Worm (Caenorhabditis elegans) whole organism, L1 larva: ENCODE data around the gene srx-4.

Experiments used
- Y116A8C.19 ChIP-seq: sonication (generic microtip); optimal IDR thresholded peaks from 2 replicates; lab custom pipeline; 2016; ENCODE audit warnings: missing compliant biosample characterization, missing genetic modification characterization, borderline replicate concordance
- aha-1 ChIP-seq: fragments of 150-350 bp; optimal IDR thresholded peaks from 2 replicates; lab custom pipeline; 2014; ENCODE audit warnings: missing biosample characterization, missing genetic modification characterization
- alr-1 ChIP-seq: fragments of 200-800 bp; sonication (Bioruptor generic); optimal IDR thresholded peaks from 2 replicates; lab custom pipeline; 2018; ENCODE audit warnings: borderline replicate concordance, mild to moderate bottlenecking, missing genetic modification characterization, missing compliant biosample characterization
- aly-2 ChIP-seq: fragments of 150-350 bp; optimal IDR thresholded peaks from 2 replicates; lab custom pipeline; 2014; ENCODE audit warnings: missing biosample characterization, missing genetic modification characterization
- ceh-82 ChIP-seq, 3 experiments: fragments of 150-350 bp in 1 of 3; sonication (generic microtip) in 2 of 3; optimal IDR thresholded peaks; 2 replicates each; lab custom pipeline; 2014 to 2017; ENCODE audit warnings: missing biosample characterization in 3 of 3, missing genetic modification characterization in 3 of 3
- ceh-88 ChIP-seq: fragments of 200-800 bp; sonication (Bioruptor generic); IDR thresholded peaks from 2 replicates; pipeline ENCODE4 v1.3.6; 2022; ENCODE audit warnings: missing genetic modification characterization, missing compliant biosample characterization
- ces-1 ChIP-seq: fragments of 150-350 bp; optimal IDR thresholded peaks from 2 replicates; lab custom pipeline; 2014; ENCODE audit warnings: missing biosample characterization, missing genetic modification reagents, missing genetic modification characterization
- dsc-1 ChIP-seq: sonication (generic microtip); optimal IDR thresholded peaks from 2 replicates; lab custom pipeline; 2016; ENCODE audit warnings: mild to moderate bottlenecking, missing genetic modification characterization, missing compliant biosample characterization
- efl-1 ChIP-seq, 4 experiments: fragments of 150-350 bp; optimal IDR thresholded peaks in 3 of 4; peaks in 1 of 4; 1 replicate in 1 of 4; 2 replicates in 3 of 4; lab custom pipeline; 2014; ENCODE audit warnings: missing biosample characterization in 2 of 4, missing genetic modification characterization in 2 of 4, missing genetic modification reagents in 2 of 4
- efl-3 ChIP-seq: fragments of 200-800 bp; sonication (Bioruptor generic); optimal IDR thresholded peaks from 2 replicates; lab custom pipeline; 2018; ENCODE audit warnings: mild to moderate bottlenecking, missing genetic modification characterization, missing compliant biosample characterization
- fkh-8 ChIP-seq: sonication (generic microtip); optimal IDR thresholded peaks from 2 replicates; lab custom pipeline; 2016; ENCODE audit warnings: mild to moderate bottlenecking, missing genetic modification characterization, missing compliant biosample characterization
- fos-1 ChIP-seq: fragments of 150-350 bp; optimal IDR thresholded peaks from 2 replicates; lab custom pipeline; 2014; ENCODE audit warnings: missing biosample characterization, missing genetic modification characterization
- grh-1 ChIP-seq: fragments of 200-800 bp; sonication (Bioruptor generic); IDR thresholded peaks from 2 replicates; pipeline ENCODE4 v1.3.6; 2022; ENCODE audit warnings: missing genetic modification reagents, missing genetic modification characterization, missing compliant biosample characterization
- jun-1 ChIP-seq: fragments of 150-350 bp; optimal IDR thresholded peaks from 2 replicates; lab custom pipeline; 2014; ENCODE audit warnings: missing biosample characterization, missing genetic modification reagents, missing genetic modification characterization
- lin-13 ChIP-seq: fragments of 150-350 bp; optimal IDR thresholded peaks from 2 replicates; lab custom pipeline; 2014; ENCODE audit warnings: missing biosample characterization, missing genetic modification reagents, missing genetic modification characterization
- lin-35 ChIP-seq, 2 experiments: fragments of 150-350 bp; optimal IDR thresholded peaks; 2 replicates each; lab custom pipeline; 2014; ENCODE audit warnings: missing biosample characterization in 2 of 2, missing genetic modification characterization in 2 of 2, missing genetic modification reagents in 2 of 2
- lin-39 ChIP-seq: fragments of 150-350 bp; optimal IDR thresholded peaks from 2 replicates; lab custom pipeline; 2014; ENCODE audit warnings: missing biosample characterization, missing genetic modification reagents, missing genetic modification characterization
- lir-3 ChIP-seq: sonication (generic microtip); optimal IDR thresholded peaks from 2 replicates; lab custom pipeline; 2016; ENCODE audit warnings: mild to moderate bottlenecking, missing genetic modification characterization, moderate library complexity, missing compliant biosample characterization; ENCODE audit not compliant: poor library complexity
- mdl-1 ChIP-seq, 2 experiments: fragments of 150-350 bp; optimal IDR thresholded peaks; 2 replicates each; lab custom pipeline; 2014 to 2017; ENCODE audit warnings: missing biosample characterization in 2 of 2, missing genetic modification characterization in 2 of 2, inconsistent platforms in 1 of 2
- mef-2 ChIP-seq: fragments of 150-350 bp; optimal IDR thresholded peaks from 2 replicates; lab custom pipeline; 2014; ENCODE audit warnings: missing biosample characterization, missing genetic modification characterization
- nhr-12 ChIP-seq: sonication (generic microtip); optimal IDR thresholded peaks from 2 replicates; lab custom pipeline; 2017; ENCODE audit warnings: missing biosample characterization, missing genetic modification characterization
- nhr-19 ChIP-seq: fragments of 200-800 bp; sonication (Bioruptor generic); conservative IDR thresholded peaks from 2 replicates; pipeline ENCODE4 v1.3.6; 2022; ENCODE audit warnings: missing genetic modification characterization, missing compliant biosample characterization
- nhr-20 ChIP-seq: sonication (generic microtip); optimal IDR thresholded peaks from 2 replicates; lab custom pipeline; 2016; ENCODE audit warnings: mild to moderate bottlenecking, missing genetic modification characterization, missing compliant biosample characterization
- nhr-28 ChIP-seq: fragments of 150-350 bp; optimal IDR thresholded peaks from 2 replicates; lab custom pipeline; 2014; ENCODE audit warnings: missing biosample characterization, missing genetic modification characterization
- nhr-47 ChIP-seq: sonication (generic microtip); optimal IDR thresholded peaks from 2 replicates; lab custom pipeline; 2016; ENCODE audit warnings: mild to moderate bottlenecking, missing genetic modification characterization, moderate library complexity, missing compliant biosample characterization
- nhr-71 ChIP-seq: sonication (generic microtip); optimal IDR thresholded peaks from 2 replicates; lab custom pipeline; 2016; ENCODE audit warnings: mild to moderate bottlenecking, missing genetic modification characterization, moderate library complexity, missing compliant biosample characterization
- nhr-76 ChIP-seq: sonication (generic microtip); optimal IDR thresholded peaks from 2 replicates; lab custom pipeline; 2017; ENCODE audit warnings: missing biosample characterization, missing genetic modification characterization
- nhr-85 ChIP-seq: sonication (generic microtip); peaks from one replicate; lab custom pipeline; 2016; ENCODE audit warnings: missing genetic modification characterization, inconsistent platforms, missing compliant biosample characterization
- pqm-1 ChIP-seq: sonication (generic microtip); optimal IDR thresholded peaks from 3 replicates; lab custom pipeline; 2017; ENCODE audit warnings: missing biosample characterization, missing genetic modification characterization
- sox-4 ChIP-seq: sonication (generic microtip); optimal IDR thresholded peaks from 2 replicates; lab custom pipeline; 2016; ENCODE audit warnings: missing genetic modification characterization, missing compliant biosample characterization
- sup-37 ChIP-seq: fragments of 200-800 bp; sonication (Bioruptor generic); optimal IDR thresholded peaks from 2 replicates; lab custom pipeline; 2018; ENCODE audit warnings: mild to moderate bottlenecking, missing genetic modification characterization, missing compliant biosample characterization
- swsn-7 ChIP-seq: sonication (generic microtip); optimal IDR thresholded peaks from 2 replicates; lab custom pipeline; 2016; ENCODE audit warnings: missing genetic modification characterization, missing compliant biosample characterization
- unc-30 ChIP-seq: sonication (generic microtip); optimal IDR thresholded peaks from 2 replicates; lab custom pipeline; 2017; ENCODE audit warnings: missing biosample characterization, missing genetic modification characterization
- unc-62 ChIP-seq: fragments of 150-350 bp; optimal IDR thresholded peaks from 2 replicates; lab custom pipeline; 2014; ENCODE audit warnings: missing biosample characterization, missing genetic modification reagents, missing genetic modification characterization
- zip-4 ChIP-seq: fragments of 200-800 bp; sonication (Bioruptor generic); optimal IDR thresholded peaks from 2 replicates; lab custom pipeline; 2018; ENCODE audit warnings: mild to moderate bottlenecking, missing genetic modification characterization, moderate library complexity, missing compliant biosample characterization

srx-4 gene

DNA sequence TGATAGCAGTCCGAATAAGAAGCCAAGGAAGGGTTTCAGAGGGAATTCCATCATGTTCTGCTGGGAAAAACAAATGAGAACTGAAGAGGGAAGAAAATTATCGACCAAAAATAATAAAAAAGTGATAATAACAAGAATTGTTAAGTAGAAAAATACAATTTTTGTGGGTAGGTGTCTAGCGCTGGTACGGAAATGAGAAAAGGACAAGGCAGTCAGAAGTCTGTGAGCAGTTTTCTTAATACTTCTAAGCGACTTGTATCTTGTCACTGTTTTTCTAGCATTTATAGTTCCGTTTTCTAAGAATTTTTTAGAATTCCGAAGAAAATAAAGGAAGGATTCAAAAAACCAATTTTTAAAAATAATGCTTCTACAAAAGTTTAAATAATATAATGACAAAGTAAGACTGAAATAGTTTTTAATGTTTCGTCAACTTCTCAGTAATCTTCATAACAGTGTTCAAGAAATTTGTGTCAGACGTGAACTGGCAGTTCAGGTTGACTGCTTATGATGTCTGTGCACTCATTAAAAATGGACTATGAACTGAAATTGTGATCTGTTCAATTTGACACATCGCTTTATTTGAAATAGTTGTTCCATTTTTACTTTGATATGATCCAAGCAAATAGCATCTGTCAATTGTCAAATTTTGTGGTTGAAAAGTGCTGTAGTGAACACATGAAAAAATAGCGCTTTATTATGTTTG lies at the start of gene srx-4:
TSS of gene srx-4 (minus strand) at position 51 of the 703 bp plus-strand sequence.
- TF ChIP-seq unc-30 (tag; lab: Kevin White, UChicago) (no peak), fos-1 (no peak), ceh-82 (tag; optimal IDR thresholded peaks at IDR 0.05; lab: Kevin White, UChicago) (no peak), Y116A8C.19 (tag; lab: Kevin White, UChicago) (no peak), sox-4 (tag; lab: Kevin White, UChicago) (no peak), ceh-88 (GFP tag; lab: Robert Waterston, UW) (no peak), aha-1 (tag; lab: Kevin White, UChicago) (no peak), alr-1 (no peak), nhr-19 (GFP tag; lab: Robert Waterston, UW) (no peak), fkh-8 (tag; lab: Kevin White, UChicago) (no peak), jun-1 (tag; lab: Kevin White, UChicago) (no peak), unc-62 (GFP tag; lab: Kevin White, UChicago) (no peak), lin-35 (GFP tag; optimal IDR thresholded peaks at IDR 0.05; lab: Kevin White, UChicago) (no peak), nhr-28 (tag; lab: Kevin White, UChicago) (no peak), pqm-1 (tag; lab: Kevin White, UChicago) (no peak), swsn-7 (tag; lab: Kevin White, UChicago) (no peak)

DNA sequence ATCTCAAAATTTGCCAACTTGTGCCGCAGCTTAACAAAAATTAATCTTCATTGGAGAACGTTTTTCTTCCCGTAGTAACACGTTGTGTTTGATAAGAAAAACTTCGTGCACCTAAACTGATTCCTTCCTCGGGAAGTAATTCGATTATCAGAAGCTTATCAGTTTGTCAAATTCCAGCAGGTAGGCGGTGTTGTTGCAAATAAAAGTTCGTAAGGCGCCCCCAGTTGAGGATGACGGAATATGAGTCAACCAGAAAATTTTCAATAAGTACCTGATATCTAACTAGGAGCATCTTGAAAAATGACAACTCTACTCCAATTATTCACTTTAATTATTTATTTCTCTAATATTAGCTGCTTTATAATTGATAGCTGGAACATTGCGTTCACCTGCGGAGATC lies 49.2 kb upstream of the srx-4 start, which contains the start of gene C05E4.7:
TSS of gene C05E4.7 (plus strand) at position 301 of the 400 bp plus-strand sequence.
- TF ChIP-seq nhr-19 (GFP tag; lab: Robert Waterston, UW), result no peak
- no peak for TF ChIP-seq efl-1 (optimal IDR thresholded peaks at IDR 0.05; lab: Kevin White, UChicago)
- peak in 1 of 2 experiments; percentile 32 for TF ChIP-seq efl-1 (GFP tag; optimal IDR thresholded peaks at IDR 0.05 in 1 of 2; lab: Kevin White, UChicago)
- TF ChIP-seq, all 84 proteins: peak for 1

DNA sequence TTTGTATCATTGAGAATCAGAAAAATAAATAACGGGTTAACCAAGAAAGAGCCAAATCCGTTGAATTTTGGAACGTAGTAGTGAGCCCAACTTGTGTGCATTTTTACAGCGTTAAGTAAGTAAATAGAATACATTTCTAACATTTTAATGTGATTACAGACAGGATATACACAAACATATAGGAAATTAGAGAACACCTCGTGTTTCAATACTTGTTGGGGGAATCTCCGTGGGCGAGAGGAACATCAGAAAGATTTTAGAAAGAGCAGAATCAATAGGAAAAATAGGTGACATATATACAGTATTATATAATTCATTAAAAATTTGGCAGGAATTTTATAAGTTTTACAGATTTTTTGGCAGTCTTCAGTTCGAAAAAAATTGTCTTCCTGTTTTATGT lies 46.2 kb upstream of the srx-4 start, which contains the start of gene srj-24:
TSS of gene srj-24 (minus strand) at position 101 of the 400 bp plus-strand sequence.
- TF ChIP-seq lin-35 (GFP tag; optimal IDR thresholded peaks at IDR 0.05; lab: Kevin White, UChicago) (no peak), mdl-1 (tag; optimal IDR thresholded peaks at IDR 0.05; lab: Kevin White, UChicago) (no peak), lir-3 (tag; lab: Kevin White, UChicago) (no peak), sup-37 (GFP tag; lab: Kevin White, UChicago) (no peak), efl-3 (no peak), zip-4 (GFP tag; lab: Kevin White, UChicago) (no peak), dsc-1 (tag; lab: Kevin White, UChicago) (no peak), nhr-76 (tag; lab: Kevin White, UChicago) (no peak), nhr-12 (tag; lab: Kevin White, UChicago) (no peak)
- TF ChIP-seq, all 84 proteins: peak for 0

DNA sequence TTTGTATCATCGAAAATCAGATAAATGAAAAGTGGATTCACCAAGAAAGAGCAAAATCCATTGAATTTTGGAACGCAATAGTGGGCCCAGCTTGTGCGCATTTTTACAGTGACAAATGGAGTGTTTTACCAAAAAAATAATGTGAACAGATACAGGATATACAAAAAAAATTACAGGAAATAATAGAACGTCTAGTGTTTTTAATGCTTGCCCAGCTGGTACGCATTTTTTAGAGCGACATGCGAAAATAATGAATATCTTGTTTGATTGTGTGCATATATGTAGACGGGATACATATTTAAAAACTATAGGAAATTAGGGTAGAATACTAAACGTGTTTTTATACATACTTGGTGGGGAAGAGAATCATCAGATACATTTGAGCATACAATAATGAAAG lies 43.6 kb upstream of the srx-4 start, which contains the start of gene srj-25:
TSS of gene srj-25 (minus strand) at position 101 of the 400 bp plus-strand sequence.
- TF ChIP-seq aly-2 (tag; lab: Kevin White, UChicago), result no peak
- no peak for TF ChIP-seq nhr-71 (tag; lab: Kevin White, UChicago)
- TF ChIP-seq nhr-47, result no peak
- TF ChIP-seq grh-1 (GFP tag; lab: Robert Waterston, UW), result no peak
- no peak for TF ChIP-seq mdl-1 (tag; optimal IDR thresholded peaks at IDR 0.05; lab: Kevin White, UChicago)
- no peak for TF ChIP-seq nhr-20 (tag; lab: Kevin White, UChicago)
- TF ChIP-seq lin-13 (GFP tag; lab: Kevin White, UChicago), result no peak
- no peak for TF ChIP-seq nhr-85
- no peak for TF ChIP-seq mef-2
- TF ChIP-seq pqm-1 (tag; lab: Kevin White, UChicago), result no peak
- TF ChIP-seq ces-1 (GFP tag; lab: Kevin White, UChicago), result no peak
- TF ChIP-seq fos-1, result no peak
- TF ChIP-seq nhr-28 (tag; lab: Kevin White, UChicago), result no peak
- TF ChIP-seq Y116A8C.19 (tag; lab: Kevin White, UChicago), result no peak
- TF ChIP-seq lin-39 (tag; lab: Kevin White, UChicago), result no peak
